Fruit fly (Drosophila melanogaster) whole organism, prepupa: Measurements from ENCODE around the gene CG1638.

ENCODE experiments used
- Blimp-1 ChIP-seq: fragments of 200-800 bp; sonication (Bioruptor generic); optimal IDR thresholded peaks from 3 replicates; lab custom pipeline; 2017; ENCODE audit warnings: missing biosample characterization, missing genetic modification characterization, mild to moderate bottlenecking, moderate library complexity, missing genetic modification reagents
- CG10631 ChIP-seq: fragments of 200-800 bp; sonication (Bioruptor generic); optimal IDR thresholded peaks from 2 replicates; lab custom pipeline; 2016; ENCODE audit warnings: missing biosample characterization, missing genetic modification characterization
- CG10669 ChIP-seq: fragments of 200-800 bp; sonication (Bioruptor generic); optimal IDR thresholded peaks from 3 replicates; lab custom pipeline; 2018; ENCODE audit warnings: missing biosample characterization, mild to moderate bottlenecking, missing genetic modification characterization, moderate library complexity
- CG31627 ChIP-seq: fragments of 200-800 bp; sonication (Bioruptor generic); optimal IDR thresholded peaks from 3 replicates; lab custom pipeline; 2016; ENCODE audit warnings: missing biosample characterization, missing genetic modification characterization
- CG32006 ChIP-seq: fragments of 200-800 bp; sonication (Bioruptor generic); optimal IDR thresholded peaks from 3 replicates; lab custom pipeline; 2017; ENCODE audit warnings: missing biosample characterization, mild to moderate bottlenecking, missing genetic modification characterization
- CG4318 ChIP-seq: fragments of 200-800 bp; sonication (Bioruptor generic); optimal IDR thresholded peaks from 3 replicates; lab custom pipeline; 2017; ENCODE audit warnings: missing biosample characterization, mild to moderate bottlenecking, missing genetic modification characterization
- CG6163 ChIP-seq: fragments of 200-800 bp; sonication (Bioruptor generic); IDR thresholded peaks from 3 replicates; pipeline ENCODE4 v1.3.6; 2022; ENCODE audit warnings: missing biosample characterization, missing genetic modification characterization
- CG6276 ChIP-seq: fragments of 200-800 bp; sonication (Bioruptor generic); optimal IDR thresholded peaks from 2 replicates; lab custom pipeline; 2017; ENCODE audit warnings: missing biosample characterization, mild to moderate bottlenecking, missing genetic modification characterization
- CG6792 ChIP-seq: fragments of 200-800 bp; sonication (Bioruptor generic); optimal IDR thresholded peaks from 3 replicates; lab custom pipeline; 2016; ENCODE audit warnings: missing biosample characterization, missing genetic modification characterization
- CG6808 ChIP-seq: fragments of 200-800 bp; sonication (Bioruptor generic); optimal IDR thresholded peaks from 3 replicates; lab custom pipeline; 2017; ENCODE audit warnings: missing biosample characterization, missing genetic modification characterization, mild to moderate bottlenecking, moderate library complexity, missing genetic modification reagents
- CG6854 ChIP-seq: fragments of 200-800 bp; sonication (Bioruptor generic); optimal IDR thresholded peaks from 2 replicates; lab custom pipeline; 2017; ENCODE audit warnings: missing biosample characterization, mild to moderate bottlenecking, missing genetic modification characterization
- CG8119 ChIP-seq: fragments of 200-800 bp; sonication (Bioruptor generic); IDR thresholded peaks from 3 replicates; pipeline ENCODE4 v1.3.6; 2022; ENCODE audit warnings: missing biosample characterization, missing genetic modification characterization
- CG8319 ChIP-seq: fragments of 200-800 bp; sonication (Bioruptor generic); optimal IDR thresholded peaks from 3 replicates; lab custom pipeline; 2016; ENCODE audit warnings: missing biosample characterization, missing genetic modification characterization
- CG8632 ChIP-seq: fragments of 200-800 bp; sonication (Bioruptor generic); optimal IDR thresholded peaks from 3 replicates; lab custom pipeline; 2016; ENCODE audit warnings: missing biosample characterization, missing genetic modification characterization
- CG9139 ChIP-seq: fragments of 200-800 bp; sonication (Bioruptor generic); optimal IDR thresholded peaks from 3 replicates; lab custom pipeline; 2017; ENCODE audit warnings: missing biosample characterization, mild to moderate bottlenecking, missing genetic modification characterization
- Eip75B ChIP-seq: fragments of 200-800 bp; sonication (Bioruptor generic); optimal IDR thresholded peaks from 3 replicates; lab custom pipeline; 2016; ENCODE audit warnings: missing biosample characterization, missing genetic modification characterization
- Eip78C ChIP-seq: fragments of 200-800 bp; sonication (Bioruptor generic); peaks from one replicate; lab custom pipeline; 2016; ENCODE audit warnings: missing biosample characterization, missing genetic modification characterization
- Eip93F ChIP-seq: fragments of 200-800 bp; sonication (Bioruptor generic); optimal IDR thresholded peaks from 2 replicates; lab custom pipeline; 2016; ENCODE audit warnings: missing biosample characterization, mild to moderate bottlenecking, missing genetic modification characterization
- Ets96B ChIP-seq: fragments of 200-800 bp; optimal IDR thresholded peaks from 2 replicates; lab custom pipeline; 2019; ENCODE audit warnings: missing biosample characterization, mild to moderate bottlenecking, missing genetic modification characterization, moderate library complexity
- Gug ChIP-seq: fragments of 200-800 bp; sonication (Bioruptor generic); IDR thresholded peaks from 2 replicates; pipeline ENCODE4 v1.3.6; 2022; ENCODE audit warnings: missing biosample characterization, missing genetic modification characterization
- Hr39 ChIP-seq: fragments of 200-800 bp; sonication (Bioruptor generic); optimal IDR thresholded peaks from 2 replicates; lab custom pipeline; 2016; ENCODE audit warnings: missing biosample characterization, missing genetic modification characterization
- Lpt ChIP-seq: fragments of 200-800 bp; sonication (Bioruptor generic); optimal IDR thresholded peaks from 3 replicates; lab custom pipeline; 2016; ENCODE audit warnings: missing biosample characterization, missing genetic modification characterization
- OdsH ChIP-seq: fragments of 200-800 bp; sonication (Bioruptor generic); optimal IDR thresholded peaks from 3 replicates; lab custom pipeline; 2016; ENCODE audit warnings: missing biosample characterization, missing genetic modification characterization
- Sox102F ChIP-seq: fragments of 200-800 bp; sonication (Bioruptor generic); optimal IDR thresholded peaks from 2 replicates; lab custom pipeline; 2016; ENCODE audit warnings: missing biosample characterization, mild to moderate bottlenecking, missing genetic modification characterization
- Sox14 ChIP-seq: fragments of 200-800 bp; sonication (Bioruptor generic); optimal IDR thresholded peaks from 3 replicates; lab custom pipeline; 2016; ENCODE audit warnings: missing biosample characterization, missing genetic modification characterization
- achi ChIP-seq: fragments of 200-800 bp; sonication (Bioruptor generic); optimal IDR thresholded peaks from 3 replicates; lab custom pipeline; 2016; ENCODE audit warnings: missing biosample characterization, missing genetic modification characterization
- acj6 ChIP-seq: fragments of 200-800 bp; sonication (Bioruptor generic); optimal IDR thresholded peaks from 3 replicates; lab custom pipeline; 2016; ENCODE audit warnings: missing biosample characterization, missing genetic modification characterization
- cyc ChIP-seq: fragments of 200-800 bp; sonication (Bioruptor generic); optimal IDR thresholded peaks from 3 replicates; lab custom pipeline; 2016; ENCODE audit warnings: missing biosample characterization, missing genetic modification characterization
- dsx ChIP-seq: fragments of 200-800 bp; optimal IDR thresholded peaks from 3 replicates; lab custom pipeline; 2019; ENCODE audit warnings: missing biosample characterization, mild to moderate bottlenecking, missing genetic modification characterization, moderate library complexity; ENCODE audit not compliant: poor library complexity, severe bottlenecking
- eg ChIP-seq: fragments of 200-800 bp; sonication (Bioruptor generic); IDR thresholded peaks from 3 replicates; pipeline ENCODE4 v1.3.6; 2022; ENCODE audit warnings: missing biosample characterization, missing genetic modification characterization
- fd85E ChIP-seq: fragments of 200-800 bp; sonication (Bioruptor generic); optimal IDR thresholded peaks from 3 replicates; lab custom pipeline; 2016; ENCODE audit warnings: missing biosample characterization, missing genetic modification characterization
- fkh ChIP-seq: fragments of 200-800 bp; sonication (Bioruptor generic); optimal IDR thresholded peaks from 3 replicates; lab custom pipeline; 2017; ENCODE audit warnings: missing biosample characterization, mild to moderate bottlenecking, missing genetic modification characterization, moderate library complexity
- net ChIP-seq: fragments of 200-800 bp; sonication (Bioruptor generic); optimal IDR thresholded peaks from 3 replicates; lab custom pipeline; 2016; ENCODE audit warnings: missing biosample characterization, missing genetic modification characterization
- ss ChIP-seq, 2 experiments: fragments of 200-800 bp; sonication (Bioruptor generic); optimal IDR thresholded peaks; 2 replicates in 1 of 2; 3 replicates in 1 of 2; lab custom pipeline; 2017 to 2018; ENCODE audit warnings: mild to moderate bottlenecking in 2 of 2, missing biosample characterization in 2 of 2, missing genetic modification characterization in 2 of 2, moderate library complexity in 1 of 2
- svp ChIP-seq: fragments of 200-800 bp; sonication (Bioruptor generic); peaks from one replicate; lab custom pipeline; 2016; ENCODE audit warnings: missing biosample characterization, missing genetic modification characterization
- topi ChIP-seq: fragments of 200-800 bp; sonication (Bioruptor generic); optimal IDR thresholded peaks from 3 replicates; lab custom pipeline; 2016; ENCODE audit warnings: missing biosample characterization, missing genetic modification characterization

The CG1638 gene

dm6 chr3R:31616001-31616400 lies 25.6 kb downstream of the CG1638 start, which contains the start of the genes Mnat9 and CG1792 (continued):
- TF ChIP-seq Sox102F (GFP tag; lab: Kevin White, UChicago) (peak; percentile 97), Blimp-1 (peak; percentile 89), CG6808 (GFP tag; lab: Kevin White, UChicago) (peak; percentile 92), CG4318 (GFP tag; lab: Kevin White, UChicago) (peak; percentile 99), CG6854 (peak; percentile 94), CG6276 (GFP tag; lab: Kevin White, UChicago) (peak; percentile 96), OdsH (GFP tag; lab: Kevin White, UChicago) (peak; percentile 100), CG6163 (peak; percentile 100), CG6792 (GFP tag; lab: Kevin White, UChicago) (peak; percentile 98), Lpt (GFP tag; lab: Kevin White, UChicago) (peak; percentile 99), Ets96B (tag; lab: Kevin White, UChicago) (peak; percentile 99), cyc (GFP tag; lab: Kevin White, UChicago) (peak; percentile 99), fd85E (GFP tag; lab: Kevin White, UChicago) (peak; percentile 91), CG10669 (GFP tag; lab: Kevin White, UChicago) (peak; percentile 99), Gug (peak; percentile 99), svp (GFP tag; lab: Kevin White, UChicago) (peak; percentile 99), CG8319 (GFP tag; lab: Kevin White, UChicago) (peak; percentile 99), net (GFP tag; lab: Kevin White, UChicago) (peak; percentile 99), CG31627 (GFP tag; lab: Kevin White, UChicago) (peak; percentile 99), fkh (GFP tag; lab: Kevin White, UChicago) (peak; percentile 95), Eip78C (GFP tag; lab: Kevin White, UChicago) (peak; percentile 100), CG9139 (peak; percentile 91), Eip93F (GFP tag; lab: Kevin White, UChicago) (peak; percentile 97), dsx (peak; percentile 98), Hr39 (GFP tag; lab: Kevin White, UChicago) (peak; percentile 99), CG8119 (peak; percentile 98), ss (GFP tag; optimal IDR thresholded peaks at IDR 0.05; lab: Kevin White, UChicago) (peak; percentile 90 to 95), achi (GFP tag; lab: Kevin White, UChicago) (peak; percentile 98), eg (GFP tag; lab: Robert Waterston, UW) (peak; percentile 100), CG8632 (GFP tag; lab: Kevin White, UChicago) (peak; percentile 98), Sox14 (GFP tag; lab: Kevin White, UChicago) (peak; percentile 100), CG32006 (GFP tag; lab: Kevin White, UChicago) (peak; percentile 99), CG10631 (GFP tag; lab: Kevin White, UChicago) (peak; percentile 99), Eip75B (GFP tag; lab: Kevin White, UChicago) (peak; percentile 99), topi (GFP tag; lab: Kevin White, UChicago) (peak; percentile 99)

- TF ChIP-seq CG6854 (no peak), fkh (GFP tag; lab: Kevin White, UChicago) (peak; percentile 44), dsx (peak; percentile 13)
Measured at dm6 chr3R:31617801-31618200, 27.4 kb downstream of the CG1638 start, which contains the start of gene pasha. Gene pasha (plus strand): TSS chr3R:31617977.

- TF ChIP-seq achi (GFP tag; lab: Kevin White, UChicago) (no peak), svp (GFP tag; lab: Kevin White, UChicago) (no peak), CG31627 (GFP tag; lab: Kevin White, UChicago) (no peak), CG32006 (GFP tag; lab: Kevin White, UChicago) (no peak), Gug (no peak), CG6792 (GFP tag; lab: Kevin White, UChicago) (no peak), CG6276 (GFP tag; lab: Kevin White, UChicago) (no peak), acj6 (GFP tag; lab: Kevin White, UChicago) (no peak)
Measured at dm6 chr3R:31621814-31622213, 31.4 kb downstream of the CG1638 start, which contains the start of gene kek6. Gene kek6 (plus strand): TSS chr3R:31622136.
